Fruit fly (Drosophila melanogaster) whole organism, embryonic: ENCODE measurements around the gene ppl.

Source experiments
- CG12769 ChIP-seq: fragments of 200-800 bp; sonication (Bioruptor generic); optimal IDR thresholded peaks from 2 replicates; lab custom pipeline; 2019; ENCODE audit warnings: missing biosample characterization, mild to moderate bottlenecking, missing genetic modification characterization, moderate library complexity
- CG18476 ChIP-seq: fragments of 200-800 bp; sonication (Bioruptor generic); optimal IDR thresholded peaks from 2 replicates; lab custom pipeline; 2016; ENCODE audit warnings: missing biosample characterization, mild to moderate bottlenecking, missing genetic modification characterization
- CG18764 ChIP-seq: fragments of 200-800 bp; sonication (Bioruptor generic); optimal IDR thresholded peaks from 3 replicates; lab custom pipeline; 2016; ENCODE audit warnings: missing biosample characterization, missing genetic modification characterization
- CG30403 ChIP-seq: fragments of 200-800 bp; sonication (Bioruptor generic); optimal IDR thresholded peaks from 3 replicates; lab custom pipeline; 2016; ENCODE audit warnings: missing biosample characterization, missing genetic modification characterization
- CG33213 ChIP-seq: fragments of 200-800 bp; sonication (Bioruptor generic); optimal IDR thresholded peaks from 3 replicates; lab custom pipeline; 2016; ENCODE audit warnings: missing biosample characterization, missing genetic modification characterization
- CG34376 ChIP-seq: fragments of 200-800 bp; sonication (Bioruptor generic); optimal IDR thresholded peaks from 2 replicates; lab custom pipeline; 2018; ENCODE audit warnings: missing biosample characterization, mild to moderate bottlenecking, missing genetic modification characterization
- CG8478 ChIP-seq: fragments of >200 bp; optimal IDR thresholded peaks from 2 replicates; lab custom pipeline; 2018
- Fer2 ChIP-seq: fragments of 200-800 bp; sonication (Bioruptor generic); optimal IDR thresholded peaks from 2 replicates; lab custom pipeline; 2018; ENCODE audit warnings: missing biosample characterization, mild to moderate bottlenecking, missing genetic modification characterization, moderate library complexity
- Hr78 ChIP-seq, 2 experiments: fragments of 200-800 bp in 1 of 2; fragments of >200 bp in 1 of 2; sonication (Bioruptor generic) in 1 of 2; optimal IDR thresholded peaks; 2 replicates each; lab custom pipeline; 2017 to 2019; ENCODE audit warnings: missing biosample characterization in 2 of 2, missing genetic modification characterization in 2 of 2, mild to moderate bottlenecking in 1 of 2, moderate library complexity in 1 of 2
- tio ChIP-seq: fragments of 200-800 bp; sonication (Bioruptor generic); optimal IDR thresholded peaks from 2 replicates; lab custom pipeline; 2017; ENCODE audit warnings: missing biosample characterization, missing genetic modification characterization, inconsistent platforms
- trem ChIP-seq: fragments of 200-800 bp; optimal IDR thresholded peaks from 3 replicates; lab custom pipeline; 2019; ENCODE audit warnings: missing biosample characterization, mild to moderate bottlenecking, missing genetic modification characterization, moderate library complexity
- zfh1 ChIP-seq: fragments of 200-800 bp; sonication (Bioruptor generic); IDR thresholded peaks from 3 replicates; pipeline ENCODE4 v1.3.6; 2022; ENCODE audit warnings: missing biosample characterization, missing genetic modification characterization

dm6 chr3L:21256062-21257023, 25.0 kb downstream of the ppl start:
- no peak for TF ChIP-seq CG18764 (GFP tag; lab: Kevin White, UChicago)
- no peak for TF ChIP-seq tio (GFP tag; lab: Kevin White, UChicago)
- no peak for TF ChIP-seq CG8478 (lab: Kevin White, UChicago)
- no peak for TF ChIP-seq trem (tag; lab: Kevin White, UChicago)
- TF ChIP-seq CG18476 (GFP tag; lab: Kevin White, UChicago): no peak
- TF ChIP-seq CG33213 (GFP tag; lab: Kevin White, UChicago): no peak
- no peak for TF ChIP-seq CG34376 (GFP tag; lab: Kevin White, UChicago)
- peak in 1 of 2 experiments; percentile 69 for TF ChIP-seq Hr78 (GFP tag; optimal IDR thresholded peaks at IDR 0.05; lab: Kevin White, UChicago)
- TF ChIP-seq CG30403 (GFP tag; lab: Kevin White, UChicago): no peak
- TF ChIP-seq Fer2: no peak
- no peak for TF ChIP-seq zfh1
- no peak for TF ChIP-seq CG12769
